Worm (Caenorhabditis elegans): ENCODE data around the gene ggtb-1.
A peak's percentile ranks its signal among the peaks of the same experiment; 100 is the strongest.

The ggtb-1 gene

DNA sequence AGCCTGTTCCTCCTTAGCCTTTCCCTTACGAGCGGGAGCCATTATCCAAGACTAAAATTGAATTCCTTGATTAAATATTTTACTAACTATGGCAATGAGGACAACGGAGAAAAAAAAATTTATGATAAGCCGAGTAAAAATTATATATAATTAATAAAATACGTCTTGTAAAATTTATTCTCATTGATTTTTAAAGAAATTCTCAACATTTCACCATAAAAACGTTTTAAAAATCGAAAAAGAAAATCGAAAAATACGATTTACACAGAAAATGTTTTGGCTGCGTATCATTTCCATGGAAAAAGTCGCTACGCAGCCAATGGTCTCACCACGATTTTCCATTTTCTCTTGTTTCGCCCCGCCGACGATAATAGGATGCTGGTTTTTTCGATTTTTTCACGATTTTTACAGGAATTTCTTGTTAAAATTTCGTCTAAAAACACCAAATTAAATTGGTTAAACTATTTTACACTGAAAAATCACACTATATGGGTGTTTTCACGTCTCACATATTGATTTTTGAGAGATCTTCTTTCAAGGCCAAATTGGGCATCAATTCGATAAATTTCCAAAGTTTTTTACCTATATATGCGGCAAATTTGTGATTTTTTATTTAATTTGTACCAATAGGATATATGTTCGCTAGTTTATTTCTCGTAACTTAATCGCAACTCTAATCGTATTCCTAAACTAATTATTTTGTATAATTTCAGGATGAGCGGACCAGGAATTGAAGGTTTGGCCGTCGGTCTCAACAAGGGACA, 46.2 kb downstream of the ggtb-1 start, which contains the start of the genes rps-14 and rpl-36:
TSS of gene rps-14 (minus strand) at position 51 of the 764 bp plus-strand sequence.
TSS of gene rpl-36 (plus strand) at position 714 of the 764 bp plus-strand sequence.
- peak; percentile 96 for TF ChIP-seq F23B12.7 (tag; optimal IDR thresholded peaks at IDR 0.05; ENCODE audit: insufficient read depth)
- no peak for TF ChIP-seq Y56A3A.18 (GFP tag; IDR thresholded peaks at IDR 0.05)
- TF ChIP-seq lin-54 (GFP tag; optimal IDR thresholded peaks at IDR 0.05) = peak; percentile 81
- TF ChIP-seq ZK185.1 (tag; optimal IDR thresholded peaks at IDR 0.05; ENCODE audit: poor library complexity, severe bottlenecking) = peak; percentile 57
- no peak for TF ChIP-seq nfya-1 (tag; optimal IDR thresholded peaks at IDR 0.05; ENCODE audit: borderline replicate concordance, insufficient read depth)
- TF ChIP-seq ceh-79 (tag; optimal IDR thresholded peaks at IDR 0.05) = no peak
- no peak for TF ChIP-seq mel-28 (tag; optimal IDR thresholded peaks at IDR 0.05; ENCODE audit: borderline replicate concordance)
- TF ChIP-seq B0261.1 (tag; optimal IDR thresholded peaks at IDR 0.05) = no peak
- TF ChIP-seq mxl-1 (tag; optimal IDR thresholded peaks at IDR 0.05) = no peak
- 0 out of 2 replicates have a peak, but pooled peaks have one; percentile 15 for TF ChIP-seq madf-8 (GFP tag; conservative IDR thresholded peaks at IDR 0.05)
- no peak for TF ChIP-seq xnd-1 (tag; optimal IDR thresholded peaks at IDR 0.05)
- TF ChIP-seq zfh-2 (GFP tag; conservative IDR thresholded peaks at IDR 0.05) = no peak
- no peak for TF ChIP-seq ztf-28 (GFP tag; IDR thresholded peaks at IDR 0.05)
- no peak for TF ChIP-seq Y53F4B.3 (GFP tag; IDR thresholded peaks at IDR 0.05)
- peak; percentile 23; the same call in 1 of the 2 replicates for TF ChIP-seq Y67H2A.10 (GFP tag; conservative IDR thresholded peaks at IDR 0.05)
- no peak for TF ChIP-seq hmg-20 (GFP tag; IDR thresholded peaks at IDR 0.05)
- TF ChIP-seq die-1 (tag; optimal IDR thresholded peaks at IDR 0.05) = no peak
- TF ChIP-seq madf-10 (tag; optimal IDR thresholded peaks at IDR 0.05) = peak; percentile 2
- no peak for TF ChIP-seq repo-1 (tag; optimal IDR thresholded peaks at IDR 0.05)
- peak; percentile 32 for TF ChIP-seq ztf-26 (tag; optimal IDR thresholded peaks at IDR 0.05)
- no peak for TF ChIP-seq gei-17 (GFP tag; optimal IDR thresholded peaks at IDR 0.05)
- peak; percentile 60 for TF ChIP-seq efl-1 (GFP tag; optimal IDR thresholded peaks at IDR 0.05)
- TF ChIP-seq athp-1 (tag; optimal IDR thresholded peaks at IDR 0.05) = no peak
- TF ChIP-seq cebp-1 (GFP tag; IDR thresholded peaks at IDR 0.05) = no peak
- TF ChIP-seq cebp-1 (tag; optimal IDR thresholded peaks at IDR 0.05) = peak; percentile 77
- peak in 1 of 3 experiments; percentile 86 for TF ChIP-seq lin-35 (GFP tag; optimal IDR thresholded peaks at IDR 0.05)
- no peak for TF ChIP-seq B0019.2 (GFP tag; conservative IDR thresholded peaks at IDR 0.05)
- TF ChIP-seq lag-1 (GFP tag; IDR thresholded peaks at IDR 0.05) = no peak
- TF ChIP-seq akir-1 (GFP tag; optimal IDR thresholded peaks at IDR 0.05) = no peak
- no peak for TF ChIP-seq F52B5.7 (tag; optimal IDR thresholded peaks at IDR 0.05)
- no peak for TF ChIP-seq nhr-120 (GFP tag; IDR thresholded peaks at IDR 0.05)
- TF ChIP-seq attf-3 (GFP tag; conservative IDR thresholded peaks at IDR 0.05) = peak; percentile 72
- no peak for TF ChIP-seq Y95B8A.8 (GFP tag; IDR thresholded peaks at IDR 0.05)
- no peak for TF ChIP-seq ama-1 (optimal IDR thresholded peaks at IDR 0.05)
- TF ChIP-seq ama-1 (GFP tag; optimal IDR thresholded peaks at IDR 0.05) = no peak
- no peak for TF ChIP-seq sptf-2 (GFP tag; optimal IDR thresholded peaks at IDR 0.05)
- peak; percentile 71 for TF ChIP-seq D2030.7 (GFP tag; IDR thresholded peaks at IDR 0.05)
- no peak for TF ChIP-seq F55B11.4 (tag; optimal IDR thresholded peaks at IDR 0.05; ENCODE audit: borderline replicate concordance, insufficient read depth)
- TF ChIP-seq attf-5 (GFP tag; optimal IDR thresholded peaks at IDR 0.05) = peak; percentile 60
- TF ChIP-seq nhr-27 (tag; optimal IDR thresholded peaks at IDR 0.05) = no peak
- peak; percentile 98 for TF ChIP-seq F33H1.4 (GFP tag; IDR thresholded peaks at IDR 0.05)
- TF ChIP-seq dpff-1 (tag; optimal IDR thresholded peaks at IDR 0.05) = no peak
- TF ChIP-seq egl-18 (GFP tag; IDR thresholded peaks at IDR 0.05) = no peak
- TF ChIP-seq attf-6 (GFP tag; IDR thresholded peaks at IDR 0.05) = no peak
- TF ChIP-seq let-607 (tag; optimal IDR thresholded peaks at IDR 0.05) = peak in 1 of 2 experiments; percentile 45
- TF ChIP-seq T26A5.8 (tag; optimal IDR thresholded peaks at IDR 0.05) = no peak
- TF ChIP-seq nhr-90 (tag; optimal IDR thresholded peaks at IDR 0.05) = no peak
- TF ChIP-seq madf-3 (GFP tag; IDR thresholded peaks at IDR 0.05) = peak; percentile 88
